Worm (Caenorhabditis elegans) whole organism, L4/young adult: ENCODE results near the gene irld-21.

ENCODE experiments used
- W03F9.2 ChIP-seq: fragments of 150-350 bp; optimal IDR thresholded peaks from 2 replicates; lab custom pipeline; 2014; ENCODE audit warnings: missing biosample characterization, missing genetic modification characterization
- dao-5 ChIP-seq: sonication (generic microtip); optimal IDR thresholded peaks from 2 replicates; lab custom pipeline; 2016; ENCODE audit warnings: missing genotype, missing genetic modification characterization, moderate library complexity, missing compliant biosample characterization
- him-1 ChIP-seq: sonication (generic microtip); optimal IDR thresholded peaks from 2 replicates; lab custom pipeline; 2016; ENCODE audit warnings: missing genotype, missing genetic modification reagents, missing genetic modification characterization, missing compliant biosample characterization

- no peak for TF ChIP-seq him-1 (tag; lab: Kevin White, UChicago)
- no peak for TF ChIP-seq W03F9.2 (tag; lab: Kevin White, UChicago)
- no peak for TF ChIP-seq dao-5 (tag; lab: Kevin White, UChicago)
These were observed 7.0 kb downstream of the irld-21 start, which contains the start of gene C04G2.10 for ce11 chrIV:10115142-10115541.
